Worm (Caenorhabditis elegans) whole organism, L4 larva: ENCODE measurements around the gene madf-9.
A peak's percentile ranks its signal among the peaks of the same experiment; 100 is the strongest.

Source experiments
- T20F7.1 ChIP-seq: fragments of 200-800 bp; sonication (Bioruptor generic); optimal IDR thresholded peaks from 2 replicates; lab custom pipeline; 2018; ENCODE audit warnings: mild to moderate bottlenecking, missing genetic modification characterization, missing compliant biosample characterization
- T26A8.4 ChIP-seq: fragments of 200-800 bp; sonication (Bioruptor generic); IDR thresholded peaks from 2 replicates; pipeline ENCODE4 v1.3.6; 2022; ENCODE audit warnings: missing genetic modification characterization, missing compliant biosample characterization
- Y5F2A.4 ChIP-seq: fragments of 200-800 bp; sonication (Bioruptor generic); optimal IDR thresholded peaks from 2 replicates; lab custom pipeline; 2018; ENCODE audit warnings: mild to moderate bottlenecking, missing genetic modification characterization, missing compliant biosample characterization
- aha-1 ChIP-seq: fragments of 150-350 bp; peaks from one replicate; lab custom pipeline; 2014; ENCODE audit warnings: missing biosample characterization, missing genetic modification characterization
- aly-2 ChIP-seq: sonication (generic microtip); optimal IDR thresholded peaks from 2 replicates; lab custom pipeline; 2018; ENCODE audit warnings: missing biosample characterization, missing genetic modification characterization
- arid-1 ChIP-seq: fragments of 200-800 bp; sonication (Bioruptor generic); conservative IDR thresholded peaks from 2 replicates; pipeline ENCODE4 v1.3.6; 2022; ENCODE audit warnings: missing genetic modification reagents, missing genetic modification characterization, missing compliant biosample characterization
- ceh-32 ChIP-seq: sonication (generic microtip); optimal IDR thresholded peaks from 2 replicates; lab custom pipeline; 2016; ENCODE audit warnings: mild to moderate bottlenecking, missing genetic modification characterization, missing compliant biosample characterization; ENCODE audit not compliant: poor library complexity
- ces-1 ChIP-seq: fragments of 150-350 bp; sonication (generic microtip); optimal IDR thresholded peaks from 4 replicates; lab custom pipeline; 2014; ENCODE audit warnings: missing biosample characterization, missing genetic modification reagents, missing genetic modification characterization
- ctbp-1 ChIP-seq: fragments of 200-800 bp; sonication (Bioruptor generic); IDR thresholded peaks from 2 replicates; pipeline ENCODE4 v1.3.6; 2022; ENCODE audit warnings: missing genetic modification reagents, missing genetic modification characterization, missing compliant biosample characterization
- daf-16 ChIP-seq, 3 experiments: sonication (generic microtip); optimal IDR thresholded peaks; 2 replicates each; lab custom pipeline; 2016 to 2017; ENCODE audit warnings: missing genetic modification characterization in 3 of 3, missing genetic modification reagents in 3 of 3, mild to moderate bottlenecking in 2 of 3, missing compliant biosample characterization in 2 of 3, missing biosample characterization in 1 of 3, moderate library complexity in 1 of 3
- egl-43 ChIP-seq: fragments of 200-800 bp; sonication (Bioruptor generic); IDR thresholded peaks from 2 replicates; pipeline ENCODE4 v1.3.6; 2022; ENCODE audit warnings: missing genetic modification reagents, missing genetic modification characterization, missing compliant biosample characterization
- fos-1 ChIP-seq: fragments of 150-350 bp; optimal IDR thresholded peaks from 2 replicates; lab custom pipeline; 2014; ENCODE audit warnings: missing biosample characterization, missing genetic modification characterization
- hif-1 ChIP-seq, 2 experiments: sonication (generic microtip); optimal IDR thresholded peaks; 2 replicates each; lab custom pipeline; 2016 to 2017; ENCODE audit warnings: missing compliant biosample characterization in 2 of 2, missing genetic modification characterization in 2 of 2, missing genetic modification reagents in 2 of 2, missing genotype in 2 of 2, mild to moderate bottlenecking in 1 of 2
- hlh-11 ChIP-seq: fragments of 200-800 bp; sonication (Bioruptor generic); optimal IDR thresholded peaks from 2 replicates; lab custom pipeline; 2018; ENCODE audit warnings: mild to moderate bottlenecking, missing genetic modification characterization, missing compliant biosample characterization
- hmg-1.1 ChIP-seq: fragments of 200-800 bp; sonication (Bioruptor generic); IDR thresholded peaks from 2 replicates; pipeline ENCODE4 v1.3.6; 2022; ENCODE audit warnings: missing genetic modification reagents, missing genetic modification characterization, missing compliant biosample characterization
- lin-15B ChIP-seq: fragments of 150-350 bp; sonication (generic microtip); optimal IDR thresholded peaks from 3 replicates; lab custom pipeline; 2014; ENCODE audit warnings: missing biosample characterization, missing genetic modification characterization
- lin-39 ChIP-seq: fragments of 150-350 bp; optimal IDR thresholded peaks from 2 replicates; lab custom pipeline; 2014; ENCODE audit warnings: missing biosample characterization, missing genetic modification reagents, missing genetic modification characterization
- lsy-2 ChIP-seq, 2 experiments: fragments of 150-350 bp in 1 of 2; sonication (generic microtip) in 1 of 2; optimal IDR thresholded peaks; 2 replicates each; lab custom pipeline; 2014 to 2017; ENCODE audit warnings: missing biosample characterization in 2 of 2, missing genetic modification characterization in 2 of 2
- mdt-29 ChIP-seq: fragments of 200-800 bp; sonication (Bioruptor generic); IDR thresholded peaks from 2 replicates; pipeline ENCODE4 v1.3.6; 2022; ENCODE audit warnings: missing genetic modification reagents, missing genetic modification characterization, missing compliant biosample characterization
- mep-1 ChIP-seq: fragments of 150-350 bp; sonication (generic microtip); optimal IDR thresholded peaks from 3 replicates; lab custom pipeline; 2014; ENCODE audit warnings: missing biosample characterization, missing genetic modification characterization
- mxl-2 ChIP-seq: fragments of 200-800 bp; sonication (Bioruptor generic); conservative IDR thresholded peaks from 2 replicates; pipeline ENCODE4 v1.3.6; 2022; ENCODE audit warnings: missing genetic modification reagents, missing genetic modification characterization, missing compliant biosample characterization
- nhr-102 ChIP-seq: sonication (generic microtip); optimal IDR thresholded peaks from 2 replicates; lab custom pipeline; 2016; ENCODE audit warnings: mild to moderate bottlenecking, missing genetic modification characterization, moderate library complexity, missing compliant biosample characterization
- nhr-237 ChIP-seq: sonication (generic microtip); optimal IDR thresholded peaks from 2 replicates; lab custom pipeline; 2017; ENCODE audit warnings: missing biosample characterization, missing genetic modification characterization
- nhr-25 ChIP-seq: sonication (generic microtip); optimal IDR thresholded peaks from 2 replicates; lab custom pipeline; 2017; ENCODE audit warnings: missing genetic modification characterization, mild to moderate bottlenecking, missing compliant biosample characterization, antibody characterized with exemption, moderate library complexity, borderline replicate concordance; ENCODE audit not compliant: insufficient read depth
- nhr-28 ChIP-seq: fragments of 150-350 bp; optimal IDR thresholded peaks from 2 replicates; lab custom pipeline; 2014; ENCODE audit warnings: missing biosample characterization, missing genetic modification characterization
- nhr-77 ChIP-seq: fragments of 150-350 bp; optimal IDR thresholded peaks from 2 replicates; lab custom pipeline; 2014; ENCODE audit warnings: missing biosample characterization, missing genetic modification characterization
- set-16 ChIP-seq: fragments of 200-800 bp; sonication (Bioruptor generic); IDR thresholded peaks from 2 replicates; pipeline ENCODE4 v1.3.6; 2022; ENCODE audit warnings: missing genetic modification reagents, missing genetic modification characterization, missing compliant biosample characterization
- snpc-1.2 ChIP-seq: fragments of 200-800 bp; sonication (Bioruptor generic); IDR thresholded peaks from 2 replicates; pipeline ENCODE4 v1.3.6; 2022; ENCODE audit warnings: missing genetic modification reagents, missing genetic modification characterization, missing compliant biosample characterization
- snpc-4 ChIP-seq: fragments of 150-350 bp; optimal IDR thresholded peaks from 2 replicates; lab custom pipeline; 2014; ENCODE audit warnings: missing biosample characterization, missing genetic modification characterization
- tag-97 ChIP-seq: fragments of 200-800 bp; sonication (Bioruptor generic); IDR thresholded peaks from 2 replicates; pipeline ENCODE4 v1.3.6; 2022; ENCODE audit warnings: missing genetic modification characterization, missing compliant biosample characterization
- tra-1 ChIP-seq: fragments of 200-800 bp; sonication (Bioruptor generic); IDR thresholded peaks from 2 replicates; pipeline ENCODE4 v1.3.6; 2022; ENCODE audit warnings: missing genetic modification reagents, missing genetic modification characterization, missing compliant biosample characterization
- unc-130 ChIP-seq: sonication (generic microtip); optimal IDR thresholded peaks from 2 replicates; lab custom pipeline; 2016; ENCODE audit warnings: missing genetic modification reagents, missing genetic modification characterization, missing compliant biosample characterization
- zfp-3 ChIP-seq: fragments of 200-800 bp; sonication (Bioruptor generic); conservative IDR thresholded peaks from 2 replicates; pipeline ENCODE4 v1.3.6; 2022; ENCODE audit warnings: missing genetic modification reagents, missing genetic modification characterization, missing compliant biosample characterization

The madf-9 gene

DNA sequence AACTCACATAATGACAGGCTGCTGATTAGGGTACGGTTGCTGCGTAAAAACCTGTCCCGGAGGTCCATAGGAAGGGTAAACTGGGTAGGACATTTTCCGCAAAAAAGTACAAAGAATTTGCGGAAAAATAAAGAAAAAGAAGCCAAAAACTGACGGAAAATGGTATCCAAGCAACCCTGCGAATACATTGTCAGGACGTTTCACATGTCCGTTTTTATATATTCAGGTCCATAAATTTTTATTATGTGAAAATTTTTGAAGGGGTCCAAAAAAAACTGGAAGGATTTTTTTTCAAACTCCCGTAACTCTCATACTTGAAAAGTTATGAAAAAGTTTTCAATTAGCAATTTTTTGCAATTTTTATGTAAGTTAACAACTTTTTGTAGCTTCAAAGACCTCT is 5.3 kb downstream of the madf-9 start, which contains the start of gene CC8.3:
CC8.3 (minus strand) TSS at position 101 of the 400 bp plus-strand sequence.
- no peak for TF ChIP-seq arid-1
- no peak for TF ChIP-seq snpc-4 (tag; lab: Kevin White, UChicago)
- TF ChIP-seq fos-1, result no peak
- TF ChIP-seq nhr-25 (tag; lab: Kevin White, UChicago), result no peak
- TF ChIP-seq aly-2 (tag; lab: Kevin White, UChicago), result no peak
- TF ChIP-seq Y5F2A.4, result no peak
- TF ChIP-seq nhr-77 (tag; lab: Kevin White, UChicago), result no peak

ce11 chrIV:3644863-3645378 is 8.0 kb downstream of the madf-9 start:
- peak in 1 of 2 experiments; percentile 50 for TF ChIP-seq daf-16 (GFP tag; optimal IDR thresholded peaks at IDR 0.05; lab: Kevin White, UChicago)
- peak; percentile 51 for TF ChIP-seq daf-16 (tag; optimal IDR thresholded peaks at IDR 0.05; lab: Kevin White, UChicago)
- TF ChIP-seq nhr-102 (tag; lab: Kevin White, UChicago), result peak; percentile 12
- TF ChIP-seq unc-130 (GFP tag; lab: Kevin White, UChicago), result no peak
- peak; percentile 9 for TF ChIP-seq hlh-11 (tag; lab: Kevin White, UChicago)
- peak; percentile 50 for TF ChIP-seq T20F7.1
- TF ChIP-seq ctbp-1 (GFP tag; lab: Robert Waterston, UW), result no peak
- 0 out of 2 replicates have a peak, but pooled peaks have one; percentile 6 for TF ChIP-seq tra-1 (GFP tag; lab: Robert Waterston, UW)
- no peak for TF ChIP-seq hif-1 (tag; optimal IDR thresholded peaks at IDR 0.05; lab: Kevin White, UChicago)
- TF ChIP-seq lin-39 (tag; lab: Kevin White, UChicago), result no peak
- TF ChIP-seq nhr-237 (tag; lab: Kevin White, UChicago), result no peak
- TF ChIP-seq mep-1 (tag; lab: Kevin White, UChicago), result peak; percentile 63
- peak; percentile 85 for TF ChIP-seq aha-1 (tag; lab: Kevin White, UChicago)
- peak; percentile 66; the same call in 1 of the 2 replicates for TF ChIP-seq zfp-3 (GFP tag; lab: Robert Waterston, UW)
- TF ChIP-seq mdt-29 (GFP tag; lab: Robert Waterston, UW), result peak; percentile 39; the same call in 1 of the 2 replicates
- 0 out of 2 replicates have a peak, but pooled peaks have one; percentile 58 for TF ChIP-seq T26A8.4 (GFP tag; lab: Robert Waterston, UW)
- peak in 1 of 2 experiments; percentile 52 for TF ChIP-seq lsy-2 (tag; optimal IDR thresholded peaks at IDR 0.05; lab: Kevin White, UChicago)

DNA sequence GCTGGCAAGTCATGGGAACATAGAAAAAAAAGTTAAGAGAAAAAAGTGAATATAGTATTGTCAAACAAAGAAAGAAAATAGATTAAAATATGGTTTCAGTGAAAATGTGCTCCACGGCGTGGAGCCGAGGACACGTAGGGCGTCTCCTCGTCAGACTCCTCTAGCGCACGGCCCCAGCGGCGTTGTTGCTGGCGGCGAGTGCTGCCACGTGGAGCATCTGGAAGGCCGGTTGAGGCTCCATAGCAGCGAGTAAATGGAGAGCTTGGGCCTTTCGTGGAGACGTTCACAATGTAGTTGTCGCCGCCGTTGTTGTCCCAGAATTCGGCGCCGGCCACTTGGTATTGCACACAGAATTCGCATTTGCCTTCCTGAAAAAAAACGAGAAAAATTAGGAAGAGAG is 8.6 kb downstream of the madf-9 start:
- TF ChIP-seq lin-15B (tag; lab: Kevin White, UChicago), result no peak
- no peak for TF ChIP-seq mxl-2
- TF ChIP-seq snpc-1.2 (GFP tag; lab: Robert Waterston, UW), result 0 out of 2 replicates have a peak, but pooled peaks have one; percentile 44
- TF ChIP-seq set-16 (GFP tag; lab: Robert Waterston, UW), result peak; percentile 89
- no peak for TF ChIP-seq ces-1 (GFP tag; lab: Kevin White, UChicago)
- no peak for TF ChIP-seq ceh-32 (tag; lab: Kevin White, UChicago)
- no peak for TF ChIP-seq tag-97 (GFP tag; lab: Robert Waterston, UW)
- TF ChIP-seq hmg-1.1 (GFP tag; lab: Robert Waterston, UW), result peak; percentile 37; the same call in 1 of the 2 replicates
- TF ChIP-seq nhr-28, result no peak
- no peak for TF ChIP-seq egl-43 (GFP tag; lab: Robert Waterston, UW)
- no peak for TF ChIP-seq T26A8.4 (GFP tag; lab: Robert Waterston, UW)
